Fruit fly (Drosophila melanogaster) whole organism, embryonic: ENCODE measurements around the gene CG42819.

Experiments used
- Atf6 ChIP-seq: fragments of 200-800 bp; sonication (Bioruptor generic); IDR thresholded peaks from 2 replicates; pipeline ENCODE4 v1.3.6; 2022; ENCODE audit warnings: missing biosample characterization, missing genetic modification characterization
- BEAF-32 ChIP-seq: fragments of 200-800 bp; sonication (Bioruptor generic); optimal IDR thresholded peaks from 3 replicates; lab custom pipeline; 2017; ENCODE audit warnings: missing biosample characterization, missing genetic modification characterization, mild to moderate bottlenecking, moderate library complexity, missing genetic modification reagents
- CG10267 ChIP-seq: fragments of 200-800 bp; sonication (Bioruptor generic); optimal IDR thresholded peaks from 2 replicates; lab custom pipeline; 2018; ENCODE audit warnings: missing biosample characterization, mild to moderate bottlenecking, missing genetic modification characterization, moderate library complexity
- CG12236 ChIP-seq: fragments of 200-800 bp; sonication (Bioruptor generic); optimal IDR thresholded peaks from 2 replicates; lab custom pipeline; 2016; ENCODE audit warnings: missing biosample characterization, missing genetic modification characterization
- CG12299 ChIP-seq: fragments of 200-800 bp; sonication (Bioruptor generic); optimal IDR thresholded peaks from 2 replicates; lab custom pipeline; 2018; ENCODE audit warnings: missing biosample characterization, mild to moderate bottlenecking, missing genetic modification characterization
- CG12769 ChIP-seq: fragments of 200-800 bp; sonication (Bioruptor generic); optimal IDR thresholded peaks from 2 replicates; lab custom pipeline; 2019; ENCODE audit warnings: missing biosample characterization, mild to moderate bottlenecking, missing genetic modification characterization, moderate library complexity
- CG14710 ChIP-seq: fragments of 200-800 bp; sonication (Bioruptor generic); optimal IDR thresholded peaks from 3 replicates; lab custom pipeline; 2019; ENCODE audit warnings: missing biosample characterization, mild to moderate bottlenecking, missing genetic modification characterization, moderate library complexity
- CG1529 ChIP-seq: fragments of 200-800 bp; sonication (Bioruptor generic); optimal IDR thresholded peaks from 3 replicates; lab custom pipeline; 2018; ENCODE audit warnings: missing biosample characterization, missing genetic modification characterization
- CG16813 ChIP-seq: fragments of 200-800 bp; sonication (Bioruptor generic); IDR thresholded peaks from 3 replicates; pipeline ENCODE4 v1.3.6; 2022; ENCODE audit warnings: missing biosample characterization, missing genetic modification characterization; ENCODE audit not compliant: partially characterized antibody
- CG16863 ChIP-seq: fragments of 200-800 bp; sonication (Bioruptor generic); optimal IDR thresholded peaks from 3 replicates; lab custom pipeline; 2016; ENCODE audit warnings: missing biosample characterization, missing genetic modification characterization
- CG17328 ChIP-seq: fragments of 200-800 bp; sonication (Bioruptor generic); IDR thresholded peaks from 2 replicates; pipeline ENCODE4 v1.3.6; 2022; ENCODE audit warnings: missing biosample characterization, missing genetic modification characterization
- CG1832 ChIP-seq: fragments of 200-800 bp; sonication (Bioruptor generic); optimal IDR thresholded peaks from 2 replicates; lab custom pipeline; 2017; ENCODE audit warnings: missing biosample characterization, mild to moderate bottlenecking, missing genetic modification characterization, inconsistent platforms
- CG18764 ChIP-seq: fragments of 200-800 bp; sonication (Bioruptor generic); optimal IDR thresholded peaks from 3 replicates; lab custom pipeline; 2016; ENCODE audit warnings: missing biosample characterization, missing genetic modification characterization
- CG33213 ChIP-seq: fragments of 200-800 bp; sonication (Bioruptor generic); optimal IDR thresholded peaks from 3 replicates; lab custom pipeline; 2016; ENCODE audit warnings: missing biosample characterization, missing genetic modification characterization
- CG5953 ChIP-seq: fragments of 200-800 bp; sonication (Bioruptor generic); IDR thresholded peaks from 2 replicates; pipeline ENCODE4 v1.3.6; 2022; ENCODE audit warnings: missing biosample characterization, missing genetic modification characterization
- CG6175 ChIP-seq: fragments of 200-800 bp; sonication (Bioruptor generic); IDR thresholded peaks from 3 replicates; pipeline ENCODE4 v1.3.6; 2022; ENCODE audit warnings: missing biosample characterization, missing genetic modification characterization
- CG6272 ChIP-seq: fragments of 200-800 bp; sonication (Bioruptor generic); IDR thresholded peaks from 2 replicates; pipeline ENCODE4 v1.3.6; 2022; ENCODE audit warnings: missing biosample characterization, missing genetic modification characterization
- CG6791 ChIP-seq: fragments of 200-800 bp; sonication (Bioruptor generic); IDR thresholded peaks from 3 replicates; pipeline ENCODE4 v1.3.6; 2022; ENCODE audit warnings: missing biosample characterization, missing genetic modification characterization; ENCODE audit not compliant: partially characterized antibody
- CG9817 ChIP-seq: fragments of 200-800 bp; sonication (Bioruptor generic); optimal IDR thresholded peaks from 2 replicates; lab custom pipeline; 2018; ENCODE audit warnings: missing biosample characterization, mild to moderate bottlenecking, missing genetic modification characterization, moderate library complexity
- D ChIP-seq, 2 experiments: fragments of 200-800 bp in 1 of 2; fragments of >200 bp in 1 of 2; sonication (Bioruptor generic) in 1 of 2; optimal IDR thresholded peaks; 2 replicates in 1 of 2; 3 replicates in 1 of 2; lab custom pipeline; 2017; ENCODE audit warnings: mild to moderate bottlenecking in 1 of 2, missing biosample characterization in 1 of 2, missing genetic modification characterization in 1 of 2, missing genetic modification reagents in 1 of 2
- HmgZ ChIP-seq: fragments of 200-800 bp; sonication (Bioruptor generic); optimal IDR thresholded peaks from 2 replicates; lab custom pipeline; 2018; ENCODE audit warnings: missing biosample characterization, mild to moderate bottlenecking, missing genetic modification characterization
- MESR4 ChIP-seq: fragments of 200-800 bp; sonication (Bioruptor generic); optimal IDR thresholded peaks from 2 replicates; lab custom pipeline; 2018; ENCODE audit warnings: missing biosample characterization, mild to moderate bottlenecking, missing genetic modification characterization, moderate library complexity
- Opbp ChIP-seq: fragments of 200-800 bp; sonication (Bioruptor generic); IDR thresholded peaks from 3 replicates; pipeline ENCODE4 v1.3.6; 2022; ENCODE audit warnings: missing biosample characterization, missing genetic modification characterization; ENCODE audit not compliant: partially characterized antibody
- Side ChIP-seq: fragments of 200-800 bp; sonication (Bioruptor generic); optimal IDR thresholded peaks from 2 replicates; lab custom pipeline; 2016; ENCODE audit warnings: missing biosample characterization, missing genetic modification characterization
- Tbp ChIP-seq: fragments of >200 bp; optimal IDR thresholded peaks from 2 replicates; lab custom pipeline; 2018; ENCODE audit warnings: missing biosample characterization, missing genetic modification characterization
- Trl ChIP-seq, 3 experiments: fragments of >200 bp in 2 of 3; fragments of 200-800 bp in 1 of 3; sonication (Bioruptor generic) in 1 of 3; optimal IDR thresholded peaks; 2 replicates in 1 of 3; 3 replicates in 2 of 3; lab custom pipeline; 2016 to 2017; ENCODE audit warnings: missing biosample characterization in 1 of 3, missing genetic modification characterization in 1 of 3
- ara ChIP-seq: fragments of 200-800 bp; sonication (Bioruptor generic); IDR thresholded peaks from 2 replicates; pipeline ENCODE4 v1.3.6; 2022; ENCODE audit warnings: missing biosample characterization, missing genetic modification characterization
- az2 ChIP-seq: fragments of 200-800 bp; sonication (Bioruptor generic); optimal IDR thresholded peaks from 3 replicates; lab custom pipeline; 2016; ENCODE audit warnings: missing biosample characterization, missing genetic modification characterization
- cas ChIP-seq: fragments of 200-800 bp; sonication (Bioruptor generic); IDR thresholded peaks from 2 replicates; pipeline ENCODE4 v1.3.6; 2022; ENCODE audit warnings: missing biosample characterization, missing genetic modification characterization
- cato ChIP-seq: fragments of 200-800 bp; sonication (Bioruptor generic); optimal IDR thresholded peaks from 2 replicates; lab custom pipeline; 2016; ENCODE audit warnings: missing biosample characterization, missing genetic modification characterization, borderline replicate concordance
- chm ChIP-seq: fragments of 200-800 bp; sonication (Bioruptor generic); IDR thresholded peaks from 2 replicates; pipeline ENCODE4 v1.3.6; 2022; ENCODE audit warnings: missing biosample characterization, missing genetic modification characterization
- chn ChIP-seq: fragments of 200-800 bp; sonication (Bioruptor generic); optimal IDR thresholded peaks from 2 replicates; lab custom pipeline; 2016; ENCODE audit warnings: missing biosample characterization, missing genetic modification characterization
- dan ChIP-seq: fragments of 200-800 bp; sonication (Bioruptor generic); IDR thresholded peaks from 2 replicates; pipeline ENCODE4 v1.3.6; 2022; ENCODE audit warnings: missing biosample characterization, missing genetic modification characterization
- dm ChIP-seq: fragments of 200-800 bp; sonication (Bioruptor generic); optimal IDR thresholded peaks from 3 replicates; lab custom pipeline; 2016; ENCODE audit warnings: missing biosample characterization, missing genetic modification characterization
- grau ChIP-seq: fragments of 200-800 bp; optimal IDR thresholded peaks from 3 replicates; lab custom pipeline; 2019; ENCODE audit warnings: missing biosample characterization, mild to moderate bottlenecking, missing genetic modification characterization, moderate library complexity
- gt ChIP-seq: fragments of 200-800 bp; sonication (Bioruptor generic); IDR thresholded peaks from 2 replicates; pipeline ENCODE4 v1.3.6; 2022; ENCODE audit warnings: missing biosample characterization, missing genetic modification characterization
- ham ChIP-seq: fragments of 200-800 bp; sonication (Bioruptor generic); IDR thresholded peaks from 2 replicates; pipeline ENCODE4 v1.3.6; 2022; ENCODE audit warnings: missing biosample characterization, missing genetic modification characterization
- luna ChIP-seq: fragments of 200-800 bp; sonication (Bioruptor generic); optimal IDR thresholded peaks from 2 replicates; lab custom pipeline; 2016; ENCODE audit warnings: missing biosample characterization, missing genetic modification characterization
- peb ChIP-seq: fragments of 200-800 bp; sonication (Bioruptor generic); IDR thresholded peaks from 2 replicates; pipeline ENCODE4 v1.3.6; 2022; ENCODE audit warnings: missing biosample characterization, missing genetic modification characterization
- pum ChIP-seq: fragments of 200-800 bp; sonication (Bioruptor generic); optimal IDR thresholded peaks from 2 replicates; lab custom pipeline; 2016; ENCODE audit warnings: missing biosample characterization, missing genetic modification characterization
- pzg ChIP-seq: fragments of 200-800 bp; sonication (Bioruptor generic); optimal IDR thresholded peaks from 3 replicates; lab custom pipeline; 2018; ENCODE audit warnings: missing biosample characterization, mild to moderate bottlenecking, missing genetic modification characterization, moderate library complexity
- rib ChIP-seq: fragments of 200-800 bp; sonication (Bioruptor generic); IDR thresholded peaks from 2 replicates; pipeline ENCODE4 v1.3.6; 2022; ENCODE audit warnings: missing biosample characterization, missing genetic modification characterization
- shn ChIP-seq: fragments of 200-800 bp; sonication (Bioruptor generic); optimal IDR thresholded peaks from 3 replicates; lab custom pipeline; 2016; ENCODE audit warnings: missing biosample characterization, missing genetic modification characterization
- sim ChIP-seq: fragments of 200-800 bp; sonication (Bioruptor generic); IDR thresholded peaks from 2 replicates; pipeline ENCODE4 v1.3.6; 2022; ENCODE audit warnings: missing biosample characterization, missing genetic modification characterization
- sqz ChIP-seq: fragments of 200-800 bp; sonication (Bioruptor generic); optimal IDR thresholded peaks from 3 replicates; lab custom pipeline; 2018; ENCODE audit warnings: missing biosample characterization, mild to moderate bottlenecking, missing genetic modification characterization
- ssp ChIP-seq: fragments of 200-800 bp; sonication (Bioruptor generic); IDR thresholded peaks from 2 replicates; pipeline ENCODE4 v1.3.6; 2022; ENCODE audit warnings: missing biosample characterization, missing genetic modification characterization
- stc ChIP-seq: fragments of 200-800 bp; sonication (Bioruptor generic); IDR thresholded peaks from 2 replicates; pipeline ENCODE4 v1.3.6; 2022; ENCODE audit warnings: missing biosample characterization, missing genetic modification characterization
- sug ChIP-seq: fragments of 200-800 bp; optimal IDR thresholded peaks from 2 replicates; lab custom pipeline; 2019; ENCODE audit warnings: missing biosample characterization, mild to moderate bottlenecking, missing genetic modification characterization, moderate library complexity
- tgo ChIP-seq: fragments of 200-800 bp; sonication (Bioruptor generic); IDR thresholded peaks from 3 replicates; pipeline ENCODE4 v1.3.6; 2022; ENCODE audit warnings: missing biosample characterization, missing genetic modification characterization
- toy ChIP-seq: fragments of 200-800 bp; sonication (Bioruptor generic); IDR thresholded peaks from 2 replicates; pipeline ENCODE4 v1.3.6; 2022; ENCODE audit warnings: missing biosample characterization, missing genetic modification characterization
- trem ChIP-seq: fragments of 200-800 bp; optimal IDR thresholded peaks from 3 replicates; lab custom pipeline; 2019; ENCODE audit warnings: missing biosample characterization, mild to moderate bottlenecking, missing genetic modification characterization, moderate library complexity
- zfh2 ChIP-seq: fragments of 200-800 bp; sonication (Bioruptor generic); optimal IDR thresholded peaks from 2 replicates; lab custom pipeline; 2016; ENCODE audit warnings: missing biosample characterization, missing genetic modification characterization

CG42819 gene

DNA sequence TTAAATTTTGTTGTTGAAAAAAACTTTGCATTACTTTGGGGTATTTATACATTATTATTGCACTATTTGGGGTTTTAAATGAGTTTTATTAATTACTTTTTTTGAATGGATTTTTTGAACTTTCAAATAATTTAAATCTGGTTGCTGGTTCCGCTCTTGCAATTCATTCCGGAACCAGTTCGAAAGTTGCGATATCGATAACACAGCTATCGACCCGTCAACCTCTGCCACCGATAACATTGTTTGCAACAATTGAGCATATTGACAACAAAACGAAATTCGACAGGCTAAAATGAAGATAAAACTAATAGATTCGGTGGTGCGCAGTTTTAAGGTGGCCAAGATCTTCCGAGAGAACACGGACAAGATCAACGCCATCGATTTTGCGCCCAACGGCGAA lies 14.9 kb downstream of the CG42819 start, which contains the start of gene Wdr82 (continued):
- no peak for TF ChIP-seq sug (tag; lab: Kevin White, UChicago)
- peak; percentile 28 for TF ChIP-seq CG14710 (tag; lab: Kevin White, UChicago)
- TF ChIP-seq D (optimal IDR thresholded peaks at IDR 0.05; lab: Kevin White, UChicago): no peak
- TF ChIP-seq D (GFP tag; optimal IDR thresholded peaks at IDR 0.05; lab: Kevin White, UChicago): no peak
- TF ChIP-seq dan: no peak
- TF ChIP-seq ssp (GFP tag; lab: Robert Waterston, UW): no peak
- TF ChIP-seq CG6272 (GFP tag; lab: Robert Waterston, UW): no peak
- peak; percentile 71; the same call in 2 of the 3 replicates for TF ChIP-seq Opbp (GFP tag; lab: Robert Waterston, UW)
- TF ChIP-seq cas (GFP tag; lab: Robert Waterston, UW): no peak
- TF ChIP-seq sim (GFP tag; lab: Robert Waterston, UW): no peak
- peak; percentile 3 for TF ChIP-seq grau (tag; lab: Kevin White, UChicago)
- TF ChIP-seq CG6175 (GFP tag; lab: Robert Waterston, UW): no peak
- TF ChIP-seq dm (GFP tag; lab: Kevin White, UChicago): no peak
- no peak for TF ChIP-seq zfh2 (GFP tag; lab: Kevin White, UChicago)
- TF ChIP-seq ara: no peak
- no peak for TF ChIP-seq CG18764 (GFP tag; lab: Kevin White, UChicago)
- no peak for TF ChIP-seq stc (GFP tag; lab: Robert Waterston, UW)
- no peak for TF ChIP-seq CG5953
- TF ChIP-seq tgo (GFP tag; lab: Robert Waterston, UW): no peak
- peak; percentile 42 for TF ChIP-seq trem (tag; lab: Kevin White, UChicago)
- no peak for TF ChIP-seq peb (GFP tag; lab: Robert Waterston, UW)
- no peak for TF ChIP-seq CG12299 (tag; lab: Kevin White, UChicago)
- no peak for TF ChIP-seq shn (GFP tag; lab: Kevin White, UChicago)
- TF ChIP-seq CG12769 (tag; lab: Kevin White, UChicago): no peak
- TF ChIP-seq toy (GFP tag; lab: Robert Waterston, UW): no peak
- peak; percentile 22 for TF ChIP-seq CG10267
- TF ChIP-seq CG1529: no peak
- TF ChIP-seq pzg: peak; percentile 65
- peak; percentile 81 for TF ChIP-seq CG6791
- no peak for TF ChIP-seq HmgZ (tag; lab: Kevin White, UChicago)
- peak; percentile 71 for TF ChIP-seq MESR4 (GFP tag; lab: Kevin White, UChicago)
- no peak for TF ChIP-seq CG33213
- TF ChIP-seq CG1832 (GFP tag; lab: Kevin White, UChicago): no peak
- TF ChIP-seq ham (GFP tag; lab: Robert Waterston, UW): no peak
- no peak for TF ChIP-seq CG17328 (GFP tag; lab: Robert Waterston, UW)
- TF ChIP-seq Atf6 (GFP tag; lab: Robert Waterston, UW): no peak
- peak; percentile 65 for TF ChIP-seq BEAF-32 (GFP tag; lab: Kevin White, UChicago)
- no peak for TF ChIP-seq az2
- TF ChIP-seq CG12236 (GFP tag; lab: Kevin White, UChicago): no peak
- no peak for TF ChIP-seq Trl (optimal IDR thresholded peaks at IDR 0.05; lab: Kevin White, UChicago)
- TF ChIP-seq Trl (GFP tag; optimal IDR thresholded peaks at IDR 0.05; lab: Kevin White, UChicago): no peak
- TF ChIP-seq chm (GFP tag; lab: Robert Waterston, UW): no peak
- TF ChIP-seq gt (GFP tag; lab: Robert Waterston, UW): no peak
- TF ChIP-seq pum (GFP tag; lab: Kevin White, UChicago): no peak
- no peak for TF ChIP-seq Tbp (GFP tag; lab: Kevin White, UChicago)
- TF ChIP-seq Side (GFP tag; lab: Kevin White, UChicago): no peak
- no peak for TF ChIP-seq sqz
- TF ChIP-seq cato (GFP tag; lab: Kevin White, UChicago): no peak
- TF ChIP-seq CG16863 (GFP tag; lab: Kevin White, UChicago): no peak
- no peak for TF ChIP-seq chn (GFP tag; lab: Kevin White, UChicago)
- TF ChIP-seq CG9817: no peak
- TF ChIP-seq luna (GFP tag; lab: Kevin White, UChicago): no peak
- TF ChIP-seq CG16813 (GFP tag; lab: Robert Waterston, UW): peak; percentile 69
- no peak for TF ChIP-seq rib (GFP tag; lab: Robert Waterston, UW)
